Fruit fly (Drosophila melanogaster): ENCODE measurements around the gene sky.

- TF ChIP-seq sage (GFP tag; optimal IDR thresholded peaks at IDR 0.05) = no peak
- no peak for TF ChIP-seq woc (GFP tag; optimal IDR thresholded peaks at IDR 0.05)
- no peak for TF ChIP-seq HLH106 (tag; optimal IDR thresholded peaks at IDR 0.05)
- no peak for TF ChIP-seq OdsH (GFP tag; optimal IDR thresholded peaks at IDR 0.05)
- TF ChIP-seq Hr83 (GFP tag; optimal IDR thresholded peaks at IDR 0.05; ENCODE audit: poor library complexity, severe bottlenecking) = no peak
- peak; percentile 85 for TF ChIP-seq psq (GFP tag; optimal IDR thresholded peaks at IDR 0.05)
- no peak for TF ChIP-seq lola (GFP tag; optimal IDR thresholded peaks at IDR 0.05)
- TF ChIP-seq pan (optimal IDR thresholded peaks at IDR 0.05) = no peak
These were observed 2.0 kb downstream of the sky start for dm6 chr2L:20916672-20917209.
